Worm (Caenorhabditis elegans) whole organism, young adult: Measurements from ENCODE around the gene slc-25A10.

Source experiments
- B0336.3 ChIP-seq: fragments of 200-800 bp; sonication (Bioruptor generic); IDR thresholded peaks from 2 replicates; pipeline ENCODE4 v1.3.6; 2022; ENCODE audit warnings: missing genetic modification characterization, missing compliant biosample characterization
- C06A6.2 ChIP-seq: fragments of 200-800 bp; sonication (Bioruptor generic); conservative IDR thresholded peaks from 2 replicates; pipeline ENCODE4 v1.3.6; 2022; ENCODE audit warnings: missing genetic modification characterization, missing compliant biosample characterization
- F23B12.7 ChIP-seq: sonication (generic microtip); optimal IDR thresholded peaks from 2 replicates; lab custom pipeline; 2017; ENCODE audit warnings: missing genetic modification characterization, mild to moderate bottlenecking, missing compliant biosample characterization, antibody characterized with exemption, moderate library complexity; ENCODE audit not compliant: insufficient read depth
- F39B2.1 ChIP-seq: fragments of 200-800 bp; sonication (Bioruptor generic); IDR thresholded peaks from 2 replicates; pipeline ENCODE4 v1.3.6; 2022; ENCODE audit warnings: missing genetic modification reagents, missing genetic modification characterization, missing compliant biosample characterization
- F49E8.2 ChIP-seq: sonication (generic microtip); optimal IDR thresholded peaks from 3 replicates; lab custom pipeline; 2017; ENCODE audit warnings: missing genetic modification characterization, mild to moderate bottlenecking, missing compliant biosample characterization, antibody characterized with exemption, moderate library complexity; ENCODE audit not compliant: insufficient read depth
- F57A8.1 ChIP-seq: fragments of 200-800 bp; sonication (Bioruptor generic); optimal IDR thresholded peaks from 2 replicates; lab custom pipeline; 2018; ENCODE audit warnings: mild to moderate bottlenecking, missing genetic modification characterization, moderate library complexity, missing compliant biosample characterization
- F57C9.4 ChIP-seq: sonication (generic microtip); optimal IDR thresholded peaks from 2 replicates; lab custom pipeline; 2017; ENCODE audit warnings: mild to moderate bottlenecking, missing genetic modification characterization, missing compliant biosample characterization
- K11D2.4 ChIP-seq: fragments of 200-800 bp; sonication (Bioruptor generic); IDR thresholded peaks from 2 replicates; pipeline ENCODE4 v1.3.6; 2022; ENCODE audit warnings: missing genetic modification reagents, missing genetic modification characterization, missing compliant biosample characterization
- T07F8.4 ChIP-seq: sonication (generic microtip); optimal IDR thresholded peaks from 2 replicates; lab custom pipeline; 2016; ENCODE audit warnings: mild to moderate bottlenecking, missing genetic modification characterization, moderate library complexity, missing compliant biosample characterization
- Y53F4B.3 ChIP-seq: fragments of 200-800 bp; sonication (Bioruptor generic); IDR thresholded peaks from 2 replicates; pipeline ENCODE4 v1.3.6; 2022; ENCODE audit warnings: missing genetic modification reagents, missing genetic modification characterization, missing compliant biosample characterization
- Y67H2A.10 ChIP-seq: fragments of 200-800 bp; sonication (Bioruptor generic); conservative IDR thresholded peaks from 2 replicates; pipeline ENCODE4 v1.3.6; 2022; ENCODE audit warnings: missing genetic modification reagents, missing genetic modification characterization, missing compliant biosample characterization
- akir-1 ChIP-seq: fragments of 200-800 bp; sonication (Bioruptor generic); optimal IDR thresholded peaks from 2 replicates; lab custom pipeline; 2018; ENCODE audit warnings: mild to moderate bottlenecking, missing genetic modification characterization, moderate library complexity, missing compliant biosample characterization
- atf-7 ChIP-seq: sonication (generic microtip); optimal IDR thresholded peaks from 2 replicates; lab custom pipeline; 2017; ENCODE audit warnings: mild to moderate bottlenecking, missing genetic modification characterization, missing compliant biosample characterization
- athp-1 ChIP-seq: sonication (generic microtip); optimal IDR thresholded peaks from 2 replicates; lab custom pipeline; 2017; ENCODE audit warnings: mild to moderate bottlenecking, missing genetic modification characterization, missing compliant biosample characterization
- attf-5 ChIP-seq: fragments of 200-800 bp; sonication (Bioruptor generic); optimal IDR thresholded peaks from 2 replicates; lab custom pipeline; 2018; ENCODE audit warnings: mild to moderate bottlenecking, missing genetic modification characterization, missing compliant biosample characterization
- bed-2 ChIP-seq: fragments of 200-800 bp; sonication (Bioruptor generic); IDR thresholded peaks from 2 replicates; pipeline ENCODE4 v1.3.6; 2022; ENCODE audit warnings: missing genetic modification reagents, missing genetic modification characterization, missing compliant biosample characterization
- ceh-27 ChIP-seq: fragments of 200-800 bp; sonication (Bioruptor generic); optimal IDR thresholded peaks from 2 replicates; lab custom pipeline; 2018; ENCODE audit warnings: mild to moderate bottlenecking, missing genetic modification characterization, moderate library complexity, missing compliant biosample characterization
- ceh-58 ChIP-seq: fragments of 200-800 bp; sonication (Bioruptor generic); IDR thresholded peaks from 2 replicates; pipeline ENCODE4 v1.3.6; 2022; ENCODE audit warnings: missing genetic modification characterization, missing compliant biosample characterization
- chd-7 ChIP-seq: sonication (generic microtip); optimal IDR thresholded peaks from 2 replicates; lab custom pipeline; 2016; ENCODE audit warnings: mild to moderate bottlenecking, missing genetic modification characterization, moderate library complexity, missing compliant biosample characterization
- dpff-1 ChIP-seq: sonication (generic microtip); optimal IDR thresholded peaks from 2 replicates; lab custom pipeline; 2017; ENCODE audit warnings: mild to moderate bottlenecking, missing genetic modification characterization, missing compliant biosample characterization
- egl-44 ChIP-seq: fragments of 200-800 bp; sonication (Bioruptor generic); IDR thresholded peaks from 2 replicates; pipeline ENCODE4 v1.3.6; 2022; ENCODE audit warnings: missing genetic modification reagents, missing genetic modification characterization, missing compliant biosample characterization
- ets-4 ChIP-seq: fragments of 200-800 bp; sonication (Bioruptor generic); optimal IDR thresholded peaks from 2 replicates; lab custom pipeline; 2018; ENCODE audit warnings: mild to moderate bottlenecking, missing genetic modification characterization, missing compliant biosample characterization
- hmg-1.2 ChIP-seq: fragments of 200-800 bp; sonication (Bioruptor generic); IDR thresholded peaks from 2 replicates; pipeline ENCODE4 v1.3.6; 2022; ENCODE audit warnings: missing genetic modification reagents, missing genetic modification characterization, missing compliant biosample characterization
- hrde-1 ChIP-seq: sonication (generic microtip); optimal IDR thresholded peaks from 2 replicates; lab custom pipeline; 2016; ENCODE audit warnings: missing genetic modification characterization, mild to moderate bottlenecking, missing compliant biosample characterization, moderate library complexity, missing genotype, missing genetic modification reagents, borderline replicate concordance
- hsf-1 ChIP-seq: fragments of 200-800 bp; sonication (Bioruptor generic); IDR thresholded peaks from 2 replicates; pipeline ENCODE4 v1.3.6; 2022; ENCODE audit warnings: missing genetic modification reagents, missing genetic modification characterization, missing compliant biosample characterization
- lin-26 ChIP-seq: fragments of 200-800 bp; sonication (Bioruptor generic); IDR thresholded peaks from 2 replicates; pipeline ENCODE4 v1.3.6; 2022; ENCODE audit warnings: missing genetic modification reagents, missing genetic modification characterization, missing compliant biosample characterization
- lsy-27 ChIP-seq: sonication (generic microtip); optimal IDR thresholded peaks from 2 replicates; lab custom pipeline; 2017; ENCODE audit warnings: missing genetic modification characterization, mild to moderate bottlenecking, missing compliant biosample characterization, antibody characterized with exemption, missing genotype, borderline replicate concordance; ENCODE audit not compliant: insufficient read depth
- madf-3 ChIP-seq: fragments of 200-800 bp; sonication (Bioruptor generic); IDR thresholded peaks from 2 replicates; pipeline ENCODE4 v1.3.6; 2022; ENCODE audit warnings: missing genetic modification reagents, missing genetic modification characterization, missing compliant biosample characterization
- nfya-2 ChIP-seq: fragments of 200-800 bp; sonication (Bioruptor generic); IDR thresholded peaks from 2 replicates; pipeline ENCODE4 v1.3.6; 2022; ENCODE audit warnings: missing genetic modification reagents, missing genetic modification characterization, missing compliant biosample characterization
- nhr-27 ChIP-seq: fragments of 200-800 bp; sonication (Bioruptor generic); optimal IDR thresholded peaks from 2 replicates; lab custom pipeline; 2018; ENCODE audit warnings: mild to moderate bottlenecking, missing genetic modification characterization, moderate library complexity, missing compliant biosample characterization
- nhr-80 ChIP-seq: sonication (generic microtip); optimal IDR thresholded peaks from 2 replicates; lab custom pipeline; 2016; ENCODE audit warnings: missing genetic modification characterization, missing compliant biosample characterization
- pbrm-1 ChIP-seq: fragments of 200-800 bp; sonication (Bioruptor generic); IDR thresholded peaks from 2 replicates; pipeline ENCODE4 v1.3.6; 2022; ENCODE audit warnings: missing genetic modification reagents, missing genetic modification characterization, missing compliant biosample characterization
- rec-8 ChIP-seq, 2 experiments: sonication (generic microtip); optimal IDR thresholded peaks; 2 replicates each; lab custom pipeline; 2016; ENCODE audit warnings: mild to moderate bottlenecking in 2 of 2, missing genetic modification characterization in 2 of 2, missing genetic modification reagents in 2 of 2, missing genotype in 2 of 2, missing biosample characterization in 1 of 2, missing compliant biosample characterization in 1 of 2, moderate library complexity in 1 of 2
- sdz-38 ChIP-seq: sonication (generic microtip); optimal IDR thresholded peaks from 2 replicates; lab custom pipeline; 2016; ENCODE audit warnings: missing genotype, missing genetic modification characterization, missing compliant biosample characterization
- snpc-1.1 ChIP-seq: sonication (generic microtip); optimal IDR thresholded peaks from 2 replicates; lab custom pipeline; 2017; ENCODE audit warnings: missing genetic modification characterization, mild to moderate bottlenecking, missing compliant biosample characterization, antibody characterized with exemption, moderate library complexity, missing genotype, missing genetic modification reagents; ENCODE audit not compliant: insufficient read depth
- snpc-4 ChIP-seq, 5 experiments: fragments of 150-350 bp in 1 of 5; sonication (generic microtip) in 4 of 5; optimal IDR thresholded peaks; 2 replicates each; lab custom pipeline; 2014 to 2018; ENCODE audit warnings: missing genetic modification characterization in 5 of 5, missing biosample characterization in 3 of 5, antibody characterized with exemption in 2 of 5, mild to moderate bottlenecking in 2 of 5, missing compliant biosample characterization in 2 of 5, missing genotype in 2 of 5, moderate library complexity in 2 of 5, missing genetic modification reagents in 1 of 5
- somi-1 ChIP-seq: fragments of 200-800 bp; sonication (Bioruptor generic); optimal IDR thresholded peaks from 2 replicates; lab custom pipeline; 2018; ENCODE audit warnings: mild to moderate bottlenecking, missing genetic modification characterization, missing compliant biosample characterization
- tbx-9 ChIP-seq: sonication (generic microtip); optimal IDR thresholded peaks from 2 replicates; lab custom pipeline; 2016; ENCODE audit warnings: borderline replicate concordance, missing genetic modification characterization, inconsistent platforms, missing compliant biosample characterization
- unc-62 ChIP-seq: fragments of 150-350 bp; optimal IDR thresholded peaks from 2 replicates; lab custom pipeline; 2014; ENCODE audit warnings: missing biosample characterization, missing genetic modification reagents, missing genetic modification characterization
- zfh-2 ChIP-seq: fragments of 200-800 bp; sonication (Bioruptor generic); conservative IDR thresholded peaks from 2 replicates; pipeline ENCODE4 v1.3.6; 2022; ENCODE audit warnings: missing genetic modification reagents, missing genetic modification characterization, missing compliant biosample characterization
- ztf-18 ChIP-seq: sonication (generic microtip); optimal IDR thresholded peaks from 2 replicates; lab custom pipeline; 2016; ENCODE audit warnings: missing genotype, mild to moderate bottlenecking, missing genetic modification characterization, missing compliant biosample characterization
- ztf-22 ChIP-seq: fragments of 200-800 bp; sonication (Bioruptor generic); optimal IDR thresholded peaks from 2 replicates; lab custom pipeline; 2018; ENCODE audit warnings: mild to moderate bottlenecking, missing genetic modification characterization, moderate library complexity, missing compliant biosample characterization
- ztf-25 ChIP-seq: fragments of 200-800 bp; sonication (Bioruptor generic); IDR thresholded peaks from 2 replicates; pipeline ENCODE4 v1.3.6; 2022; ENCODE audit warnings: missing genetic modification reagents, missing genetic modification characterization, missing compliant biosample characterization
- ztf-26 ChIP-seq: sonication (generic microtip); optimal IDR thresholded peaks from 2 replicates; lab custom pipeline; 2017; ENCODE audit warnings: missing genetic modification characterization, missing compliant biosample characterization

The slc-25A10 gene

ce11 chrX:6737329-6738008 is 12.0 kb upstream of the slc-25A10 start (continued):
- TF ChIP-seq Y67H2A.10, result no peak
- TF ChIP-seq somi-1, result peak; percentile 98
- 0 out of 2 replicates have a peak, but pooled peaks have one; percentile 45 for TF ChIP-seq hsf-1 (GFP tag; lab: Robert Waterston, UW)
- no peak for TF ChIP-seq akir-1
- TF ChIP-seq atf-7 (tag; lab: Kevin White, UChicago), result peak; percentile 96
- TF ChIP-seq unc-62 (GFP tag; lab: Kevin White, UChicago), result peak; percentile 57
- no peak for TF ChIP-seq madf-3 (GFP tag; lab: Robert Waterston, UW)
- TF ChIP-seq zfh-2 (GFP tag; lab: Robert Waterston, UW), result peak; percentile 76; the same call in 1 of the 2 replicates
- TF ChIP-seq dpff-1 (tag; lab: Kevin White, UChicago), result no peak
- no peak for TF ChIP-seq rec-8 (tag; optimal IDR thresholded peaks at IDR 0.05; lab: Kevin White, UChicago)
- no peak for TF ChIP-seq snpc-4 (GFP tag; optimal IDR thresholded peaks at IDR 0.05; lab: Kevin White, UChicago)
- peak in 3 of 4 experiments; percentile 37 to 47 (median 38) for TF ChIP-seq snpc-4 (tag; optimal IDR thresholded peaks at IDR 0.05; lab: Kevin White, UChicago)
- peak; percentile 87 for TF ChIP-seq C06A6.2 (GFP tag; lab: Robert Waterston, UW)

DNA sequence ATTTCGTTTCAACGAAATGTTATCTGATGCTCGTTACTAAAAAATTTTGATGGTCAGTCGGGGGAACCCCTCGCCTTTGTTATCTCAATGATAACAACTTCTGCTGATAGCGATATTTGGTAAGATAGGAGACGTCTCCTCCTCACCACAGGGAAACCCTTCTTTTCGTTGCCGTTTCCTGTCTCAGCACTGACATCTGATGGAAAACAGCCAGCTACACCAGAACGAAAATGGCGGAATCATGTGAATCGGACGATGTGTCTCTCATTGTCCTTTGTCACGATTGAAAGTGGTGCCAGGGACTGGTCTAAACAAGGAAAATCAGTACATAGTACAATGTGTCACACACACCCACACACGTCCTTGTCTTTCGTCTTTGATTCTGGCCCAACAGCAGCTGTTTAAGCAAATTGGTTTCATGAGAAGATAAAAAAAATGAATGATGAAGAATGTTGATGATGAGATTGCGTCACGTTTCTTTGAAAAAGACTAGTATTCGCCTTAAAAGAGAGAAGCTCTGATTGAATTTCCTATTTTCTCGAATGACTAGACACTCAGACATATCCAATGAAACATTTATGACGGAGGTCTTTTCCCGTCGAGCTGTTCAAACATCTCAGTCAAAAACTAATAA is 11.0 kb upstream of the slc-25A10 start:
- TF ChIP-seq ceh-58 (GFP tag; lab: Robert Waterston, UW), result no peak
- no peak for TF ChIP-seq unc-62 (GFP tag; lab: Kevin White, UChicago)
- TF ChIP-seq ztf-26 (tag; lab: Kevin White, UChicago), result peak; percentile 54
- no peak for TF ChIP-seq athp-1 (tag; lab: Kevin White, UChicago)
- TF ChIP-seq bed-2 (GFP tag; lab: Robert Waterston, UW), result no peak
- no peak for TF ChIP-seq ztf-18 (tag; lab: Kevin White, UChicago)
- no peak for TF ChIP-seq ztf-25 (GFP tag; lab: Robert Waterston, UW)
- TF ChIP-seq ets-4 (GFP tag; lab: Kevin White, UChicago), result no peak
- peak; percentile 85 for TF ChIP-seq nhr-80 (tag; lab: Kevin White, UChicago)
- no peak for TF ChIP-seq F23B12.7
- no peak for TF ChIP-seq T07F8.4 (tag; lab: Kevin White, UChicago)
- TF ChIP-seq attf-5 (GFP tag; lab: Kevin White, UChicago), result peak; percentile 11
- TF ChIP-seq hrde-1 (tag; lab: Kevin White, UChicago), result no peak
- TF ChIP-seq ztf-22, result peak; percentile 21
- TF ChIP-seq F57C9.4, result no peak
- TF ChIP-seq sdz-38 (tag; lab: Kevin White, UChicago), result no peak
- TF ChIP-seq lsy-27 (tag; lab: Kevin White, UChicago), result no peak
- no peak for TF ChIP-seq Y53F4B.3 (GFP tag; lab: Robert Waterston, UW)
- no peak for TF ChIP-seq F49E8.2 (tag; lab: Kevin White, UChicago)
- no peak for TF ChIP-seq K11D2.4 (GFP tag; lab: Robert Waterston, UW)
- TF ChIP-seq tbx-9 (tag; lab: Kevin White, UChicago), result no peak
- no peak for TF ChIP-seq egl-44 (GFP tag; lab: Robert Waterston, UW)
- TF ChIP-seq chd-7 (tag; lab: Kevin White, UChicago), result peak; percentile 63
- no peak for TF ChIP-seq F39B2.1
- 0 out of 2 replicates have a peak, but pooled peaks have one; percentile 4 for TF ChIP-seq hmg-1.2 (GFP tag; lab: Robert Waterston, UW)
- no peak for TF ChIP-seq pbrm-1 (GFP tag; lab: Robert Waterston, UW)
- 0 out of 2 replicates have a peak, but pooled peaks have one; percentile 18 for TF ChIP-seq B0336.3
- TF ChIP-seq ceh-27, result peak; percentile 61
- no peak for TF ChIP-seq F57A8.1 (GFP tag; lab: Kevin White, UChicago)
- peak; percentile 64; the same call in 1 of the 2 replicates for TF ChIP-seq lin-26 (GFP tag; lab: Robert Waterston, UW)
- no peak for TF ChIP-seq nhr-27
- no peak for TF ChIP-seq snpc-1.1 (tag; lab: Kevin White, UChicago)
- no peak for TF ChIP-seq nfya-2
